Worm (Caenorhabditis elegans): Measurements from ENCODE around the gene F37A4.3.

Gene F37A4.3

ce11 chrIII:6752612-6753011 is 34.2 kb downstream of the F37A4.3 start:
- TF ChIP-seq nhr-12 (tag; optimal IDR thresholded peaks at IDR 0.05) = no peak
- no peak for TF ChIP-seq lsy-12 (tag; optimal IDR thresholded peaks at IDR 0.05)
- TF ChIP-seq ceh-16 (tag; optimal IDR thresholded peaks at IDR 0.05) = no peak
- TF ChIP-seq nhr-11 (tag; optimal IDR thresholded peaks at IDR 0.05) = no peak
- TF ChIP-seq nhr-77 (tag; optimal IDR thresholded peaks at IDR 0.05) = no peak

ce11 chrIII:6756769-6757168 is 38.4 kb downstream of the F37A4.3 start:
- TF ChIP-seq lin-39 (tag; optimal IDR thresholded peaks at IDR 0.05) (no peak), ama-1 (optimal IDR thresholded peaks at IDR 0.05) (no peak), egl-27 (tag; optimal IDR thresholded peaks at IDR 0.05) (no peak), nhr-11 (tag; optimal IDR thresholded peaks at IDR 0.05) (no peak), hmg-11 (tag; optimal IDR thresholded peaks at IDR 0.05) (no peak), jun-1 (tag; optimal IDR thresholded peaks at IDR 0.05) (no peak), mml-1 (tag; optimal IDR thresholded peaks at IDR 0.05) (no peak), nhr-67 (tag; optimal IDR thresholded peaks at IDR 0.05) (no peak)

Measured in whole organism, L3 larva.